Fruit fly (Drosophila melanogaster): Measurements from ENCODE around the gene CG31220.

DNA sequence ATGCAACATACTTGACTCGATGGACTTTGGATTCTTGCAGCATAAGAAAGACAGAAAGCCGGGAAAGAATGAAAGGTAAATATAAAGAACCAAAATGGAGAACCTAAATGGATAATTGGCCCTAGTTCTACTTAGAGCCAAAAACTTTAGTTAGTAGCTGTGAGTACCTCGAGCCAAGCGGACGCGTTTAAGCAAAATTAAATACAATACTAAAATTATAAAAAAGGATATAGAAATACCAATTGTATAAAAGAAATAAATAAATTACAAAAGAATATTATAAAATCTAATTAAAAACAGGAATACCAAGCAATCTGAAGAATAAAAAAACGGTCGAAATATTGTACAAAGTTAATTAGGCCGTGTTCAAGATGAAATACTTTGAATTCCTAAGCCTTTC, 13.6 kb upstream of the CG31220 start, which contains the start of gene CG34138:
- TF ChIP-seq CG8478 (optimal IDR thresholded peaks at IDR 0.05), result no peak
- TF ChIP-seq CTCF (optimal IDR thresholded peaks at IDR 0.05), result no peak

Measured in S2 (cell line).